Fruit fly (Drosophila melanogaster) whole organism, prepupa: ENCODE data around the gene Mon1.
A peak's percentile ranks its signal among the peaks of the same experiment; 100 is the strongest.

Source experiments
- Blimp-1 ChIP-seq: fragments of 200-800 bp; sonication (Bioruptor generic); optimal IDR thresholded peaks from 3 replicates; lab custom pipeline; 2017; ENCODE audit warnings: missing biosample characterization, missing genetic modification characterization, mild to moderate bottlenecking, moderate library complexity, missing genetic modification reagents
- CG10631 ChIP-seq: fragments of 200-800 bp; sonication (Bioruptor generic); optimal IDR thresholded peaks from 2 replicates; lab custom pipeline; 2016; ENCODE audit warnings: missing biosample characterization, missing genetic modification characterization
- CG10669 ChIP-seq: fragments of 200-800 bp; sonication (Bioruptor generic); optimal IDR thresholded peaks from 3 replicates; lab custom pipeline; 2018; ENCODE audit warnings: missing biosample characterization, mild to moderate bottlenecking, missing genetic modification characterization, moderate library complexity
- CG11294 ChIP-seq: fragments of 200-800 bp; sonication (Bioruptor generic); IDR thresholded peaks from 2 replicates; pipeline ENCODE4 v1.3.6; 2022; ENCODE audit warnings: missing biosample characterization, missing genetic modification characterization
- CG1621 ChIP-seq: fragments of 200-800 bp; sonication (Bioruptor generic); optimal IDR thresholded peaks from 3 replicates; lab custom pipeline; 2018; ENCODE audit warnings: missing biosample characterization, mild to moderate bottlenecking, missing genetic modification characterization
- CG16779 ChIP-seq: fragments of 200-800 bp; sonication (Bioruptor generic); optimal IDR thresholded peaks from 3 replicates; lab custom pipeline; 2017; ENCODE audit warnings: missing biosample characterization, mild to moderate bottlenecking, missing genetic modification characterization
- CG3032 ChIP-seq: fragments of 200-800 bp; optimal IDR thresholded peaks from 2 replicates; lab custom pipeline; 2019; ENCODE audit warnings: missing biosample characterization, mild to moderate bottlenecking, missing genetic modification characterization, moderate library complexity
- CG31627 ChIP-seq: fragments of 200-800 bp; sonication (Bioruptor generic); optimal IDR thresholded peaks from 3 replicates; lab custom pipeline; 2016; ENCODE audit warnings: missing biosample characterization, missing genetic modification characterization
- CG32006 ChIP-seq: fragments of 200-800 bp; sonication (Bioruptor generic); optimal IDR thresholded peaks from 3 replicates; lab custom pipeline; 2017; ENCODE audit warnings: missing biosample characterization, mild to moderate bottlenecking, missing genetic modification characterization
- CG3919 ChIP-seq: fragments of 200-800 bp; sonication (Bioruptor generic); optimal IDR thresholded peaks from 3 replicates; lab custom pipeline; 2016; ENCODE audit warnings: missing biosample characterization, missing genetic modification characterization
- CG6792 ChIP-seq: fragments of 200-800 bp; sonication (Bioruptor generic); optimal IDR thresholded peaks from 3 replicates; lab custom pipeline; 2016; ENCODE audit warnings: missing biosample characterization, missing genetic modification characterization
- CG6808 ChIP-seq: fragments of 200-800 bp; sonication (Bioruptor generic); optimal IDR thresholded peaks from 3 replicates; lab custom pipeline; 2017; ENCODE audit warnings: missing biosample characterization, missing genetic modification characterization, mild to moderate bottlenecking, moderate library complexity, missing genetic modification reagents
- CG6854 ChIP-seq: fragments of 200-800 bp; sonication (Bioruptor generic); optimal IDR thresholded peaks from 2 replicates; lab custom pipeline; 2017; ENCODE audit warnings: missing biosample characterization, mild to moderate bottlenecking, missing genetic modification characterization
- CG8119 ChIP-seq: fragments of 200-800 bp; sonication (Bioruptor generic); IDR thresholded peaks from 3 replicates; pipeline ENCODE4 v1.3.6; 2022; ENCODE audit warnings: missing biosample characterization, missing genetic modification characterization
- CG8319 ChIP-seq: fragments of 200-800 bp; sonication (Bioruptor generic); optimal IDR thresholded peaks from 3 replicates; lab custom pipeline; 2016; ENCODE audit warnings: missing biosample characterization, missing genetic modification characterization
- CG9139 ChIP-seq: fragments of 200-800 bp; sonication (Bioruptor generic); optimal IDR thresholded peaks from 3 replicates; lab custom pipeline; 2017; ENCODE audit warnings: missing biosample characterization, mild to moderate bottlenecking, missing genetic modification characterization
- Eip75B ChIP-seq: fragments of 200-800 bp; sonication (Bioruptor generic); optimal IDR thresholded peaks from 3 replicates; lab custom pipeline; 2016; ENCODE audit warnings: missing biosample characterization, missing genetic modification characterization
- Eip78C ChIP-seq: fragments of 200-800 bp; sonication (Bioruptor generic); peaks from one replicate; lab custom pipeline; 2016; ENCODE audit warnings: missing biosample characterization, missing genetic modification characterization
- Eip93F ChIP-seq: fragments of 200-800 bp; sonication (Bioruptor generic); optimal IDR thresholded peaks from 2 replicates; lab custom pipeline; 2016; ENCODE audit warnings: missing biosample characterization, mild to moderate bottlenecking, missing genetic modification characterization
- Ets21C ChIP-seq: fragments of 200-800 bp; sonication (Bioruptor generic); optimal IDR thresholded peaks from 3 replicates; lab custom pipeline; 2016; ENCODE audit warnings: missing biosample characterization, missing genetic modification characterization
- Ets96B ChIP-seq: fragments of 200-800 bp; optimal IDR thresholded peaks from 2 replicates; lab custom pipeline; 2019; ENCODE audit warnings: missing biosample characterization, mild to moderate bottlenecking, missing genetic modification characterization, moderate library complexity
- Gug ChIP-seq: fragments of 200-800 bp; sonication (Bioruptor generic); IDR thresholded peaks from 2 replicates; pipeline ENCODE4 v1.3.6; 2022; ENCODE audit warnings: missing biosample characterization, missing genetic modification characterization
- Hr39 ChIP-seq: fragments of 200-800 bp; sonication (Bioruptor generic); optimal IDR thresholded peaks from 2 replicates; lab custom pipeline; 2016; ENCODE audit warnings: missing biosample characterization, missing genetic modification characterization
- Hr4 ChIP-seq: fragments of 200-800 bp; sonication (Bioruptor generic); optimal IDR thresholded peaks from 3 replicates; lab custom pipeline; 2016; ENCODE audit warnings: missing biosample characterization, missing genetic modification characterization
- Met ChIP-seq: fragments of 200-800 bp; sonication (Bioruptor generic); optimal IDR thresholded peaks from 3 replicates; lab custom pipeline; 2016; ENCODE audit warnings: missing biosample characterization, missing genetic modification characterization
- OdsH ChIP-seq: fragments of 200-800 bp; sonication (Bioruptor generic); optimal IDR thresholded peaks from 3 replicates; lab custom pipeline; 2016; ENCODE audit warnings: missing biosample characterization, missing genetic modification characterization
- Sox102F ChIP-seq: fragments of 200-800 bp; sonication (Bioruptor generic); optimal IDR thresholded peaks from 2 replicates; lab custom pipeline; 2016; ENCODE audit warnings: missing biosample characterization, mild to moderate bottlenecking, missing genetic modification characterization
- Sox14 ChIP-seq: fragments of 200-800 bp; sonication (Bioruptor generic); optimal IDR thresholded peaks from 3 replicates; lab custom pipeline; 2016; ENCODE audit warnings: missing biosample characterization, missing genetic modification characterization
- Sox15 ChIP-seq: fragments of 200-800 bp; sonication (Bioruptor generic); optimal IDR thresholded peaks from 3 replicates; lab custom pipeline; 2016; ENCODE audit warnings: missing biosample characterization, missing genetic modification characterization
- achi ChIP-seq: fragments of 200-800 bp; sonication (Bioruptor generic); optimal IDR thresholded peaks from 3 replicates; lab custom pipeline; 2016; ENCODE audit warnings: missing biosample characterization, missing genetic modification characterization
- acj6 ChIP-seq: fragments of 200-800 bp; sonication (Bioruptor generic); optimal IDR thresholded peaks from 3 replicates; lab custom pipeline; 2016; ENCODE audit warnings: missing biosample characterization, missing genetic modification characterization
- cyc ChIP-seq: fragments of 200-800 bp; sonication (Bioruptor generic); optimal IDR thresholded peaks from 3 replicates; lab custom pipeline; 2016; ENCODE audit warnings: missing biosample characterization, missing genetic modification characterization
- eg ChIP-seq: fragments of 200-800 bp; sonication (Bioruptor generic); IDR thresholded peaks from 3 replicates; pipeline ENCODE4 v1.3.6; 2022; ENCODE audit warnings: missing biosample characterization, missing genetic modification characterization
- fd59A ChIP-seq: fragments of 200-800 bp; sonication (Bioruptor generic); optimal IDR thresholded peaks from 2 replicates; lab custom pipeline; 2017; ENCODE audit warnings: missing biosample characterization, mild to moderate bottlenecking, missing genetic modification characterization, missing genetic modification reagents
- fd85E ChIP-seq: fragments of 200-800 bp; sonication (Bioruptor generic); optimal IDR thresholded peaks from 3 replicates; lab custom pipeline; 2016; ENCODE audit warnings: missing biosample characterization, missing genetic modification characterization
- lz ChIP-seq: fragments of 200-800 bp; sonication (Bioruptor generic); optimal IDR thresholded peaks from 3 replicates; lab custom pipeline; 2016; ENCODE audit warnings: missing biosample characterization, missing genetic modification characterization
- net ChIP-seq: fragments of 200-800 bp; sonication (Bioruptor generic); optimal IDR thresholded peaks from 3 replicates; lab custom pipeline; 2016; ENCODE audit warnings: missing biosample characterization, missing genetic modification characterization
- pdm3 ChIP-seq: fragments of 200-800 bp; sonication (Bioruptor generic); optimal IDR thresholded peaks from 3 replicates; lab custom pipeline; 2016; ENCODE audit warnings: missing biosample characterization, missing genetic modification characterization
- salr ChIP-seq, 2 experiments: fragments of 200-800 bp; sonication (Bioruptor generic); optimal IDR thresholded peaks; 3 replicates each; lab custom pipeline; 2016 to 2018; ENCODE audit warnings: missing biosample characterization in 2 of 2, missing genetic modification characterization in 2 of 2, mild to moderate bottlenecking in 1 of 2
- spab ChIP-seq: fragments of 200-800 bp; sonication (Bioruptor generic); optimal IDR thresholded peaks from 2 replicates; lab custom pipeline; 2017; ENCODE audit warnings: missing biosample characterization, mild to moderate bottlenecking, missing genetic modification characterization, missing genetic modification reagents
- ss ChIP-seq, 2 experiments: fragments of 200-800 bp; sonication (Bioruptor generic); optimal IDR thresholded peaks; 2 replicates in 1 of 2; 3 replicates in 1 of 2; lab custom pipeline; 2017 to 2018; ENCODE audit warnings: mild to moderate bottlenecking in 2 of 2, missing biosample characterization in 2 of 2, missing genetic modification characterization in 2 of 2, moderate library complexity in 1 of 2
- svp ChIP-seq: fragments of 200-800 bp; sonication (Bioruptor generic); peaks from one replicate; lab custom pipeline; 2016; ENCODE audit warnings: missing biosample characterization, missing genetic modification characterization
- topi ChIP-seq: fragments of 200-800 bp; sonication (Bioruptor generic); optimal IDR thresholded peaks from 3 replicates; lab custom pipeline; 2016; ENCODE audit warnings: missing biosample characterization, missing genetic modification characterization
- vri ChIP-seq: fragments of 200-800 bp; sonication (Bioruptor generic); optimal IDR thresholded peaks from 3 replicates; lab custom pipeline; 2016; ENCODE audit warnings: missing biosample characterization, mild to moderate bottlenecking, missing genetic modification characterization

The Mon1 gene

DNA sequence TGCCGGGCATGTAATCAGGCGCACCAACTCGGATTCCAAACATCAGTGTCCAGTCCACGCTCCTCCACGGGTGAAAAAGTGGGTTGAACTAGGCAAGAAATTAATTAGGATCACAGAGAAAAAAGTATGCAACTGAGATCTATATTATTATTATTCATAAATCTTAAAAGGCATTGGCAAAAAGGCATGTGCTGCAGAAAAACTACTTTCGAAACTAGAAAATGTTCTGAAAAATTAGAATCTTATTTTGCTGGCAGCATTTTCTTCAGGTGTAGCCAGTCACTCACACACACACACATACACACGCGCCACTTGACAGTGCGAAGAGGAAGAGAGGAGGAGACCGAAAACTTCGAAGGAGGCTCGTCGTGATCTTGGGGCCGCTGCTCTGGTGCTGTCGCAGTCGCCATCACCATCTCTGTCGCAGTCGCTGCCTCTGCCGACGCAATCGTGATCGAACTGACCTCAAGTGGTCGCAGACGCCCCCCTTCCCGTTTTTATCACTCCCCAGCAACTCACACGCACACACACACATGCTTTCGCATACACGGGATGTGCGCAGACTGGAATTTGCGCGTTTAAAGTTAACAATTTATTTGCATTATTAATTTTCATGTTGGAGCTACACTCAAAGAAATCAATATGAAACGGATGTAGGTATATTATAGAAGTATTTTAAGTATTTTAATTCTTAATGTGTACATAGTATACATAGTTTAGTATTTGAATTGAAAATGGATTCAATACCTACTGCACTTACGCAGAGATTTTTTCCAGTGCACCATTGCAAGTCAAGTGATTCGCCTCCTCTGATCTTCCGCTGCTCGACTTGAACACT is 37.2 kb downstream of the Mon1 start (continued):
- TF ChIP-seq eg (GFP tag; lab: Robert Waterston, UW) (peak; percentile 95), CG11294 (GFP tag; lab: Robert Waterston, UW) (peak; percentile 90), Ets96B (tag; lab: Kevin White, UChicago) (peak; percentile 96), Sox15 (GFP tag; lab: Kevin White, UChicago) (peak; percentile 86), Gug (GFP tag; lab: Robert Waterston, UW) (peak; percentile 94), salr (GFP tag; optimal IDR thresholded peaks at IDR 0.05; lab: Kevin White, UChicago) (peak; percentile 80 to 91), CG1621 (tag; lab: Kevin White, UChicago) (peak; percentile 92), CG10669 (GFP tag; lab: Kevin White, UChicago) (peak; percentile 91), Blimp-1 (peak; percentile 66), Met (GFP tag; lab: Kevin White, UChicago) (peak; percentile 83), ss (GFP tag; optimal IDR thresholded peaks at IDR 0.05; lab: Kevin White, UChicago) (peak; percentile 89 to 92), CG16779 (peak; percentile 76), CG3919 (GFP tag; lab: Kevin White, UChicago) (peak; percentile 93), CG8119 (GFP tag; lab: Robert Waterston, UW) (peak; percentile 94), achi (GFP tag; lab: Kevin White, UChicago) (peak; percentile 93), CG6854 (GFP tag; lab: Kevin White, UChicago) (peak; percentile 62), Sox14 (GFP tag; lab: Kevin White, UChicago) (peak; percentile 85), CG6808 (GFP tag; lab: Kevin White, UChicago) (peak; percentile 92)

DNA sequence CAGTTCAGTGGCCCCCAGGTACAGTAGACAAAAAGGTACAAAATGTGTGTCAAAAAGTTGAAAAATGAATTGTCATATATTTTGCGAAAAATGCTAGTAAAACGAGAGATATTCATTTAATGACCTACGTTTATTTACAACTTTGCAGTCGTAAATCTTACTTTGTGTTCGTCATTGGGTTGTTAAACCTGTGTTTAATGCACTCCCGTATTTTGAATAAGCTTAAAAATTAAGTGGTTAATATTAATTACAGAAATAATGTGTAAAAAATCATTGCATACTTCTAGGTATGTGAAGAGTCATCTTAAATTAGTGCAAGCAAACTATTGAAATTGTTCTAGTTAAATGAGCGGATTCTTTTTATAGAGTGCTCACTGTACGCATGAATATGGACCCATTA is 38.1 kb downstream of the Mon1 start:
- TF ChIP-seq spab (GFP tag; lab: Kevin White, UChicago) (peak; percentile 25), Eip93F (GFP tag; lab: Kevin White, UChicago) (no peak), Hr4 (GFP tag; lab: Kevin White, UChicago) (peak; percentile 25), CG6792 (GFP tag; lab: Kevin White, UChicago) (peak; percentile 2), Hr39 (GFP tag; lab: Kevin White, UChicago) (peak; percentile 13), fd85E (GFP tag; lab: Kevin White, UChicago) (no peak), Eip78C (peak; percentile 75), CG6808 (GFP tag; lab: Kevin White, UChicago) (peak; percentile 37), net (no peak), CG8319 (GFP tag; lab: Kevin White, UChicago) (no peak), CG31627 (peak; percentile 1), CG3032 (tag; lab: Kevin White, UChicago) (peak; percentile 48), OdsH (GFP tag; lab: Kevin White, UChicago) (peak; percentile 30), Sox15 (GFP tag; lab: Kevin White, UChicago) (no peak), Sox14 (GFP tag; lab: Kevin White, UChicago) (peak; percentile 7), CG10669 (GFP tag; lab: Kevin White, UChicago) (peak; percentile 25), Ets96B (tag; lab: Kevin White, UChicago) (peak; percentile 37), Eip75B (no peak), Met (GFP tag; lab: Kevin White, UChicago) (peak; percentile 24), acj6 (GFP tag; lab: Kevin White, UChicago) (peak; percentile 12), vri (GFP tag; lab: Kevin White, UChicago) (no peak), CG32006 (peak; percentile 16), cyc (GFP tag; lab: Kevin White, UChicago) (no peak), topi (GFP tag; lab: Kevin White, UChicago) (peak; percentile 8), Sox102F (GFP tag; lab: Kevin White, UChicago) (no peak), pdm3 (GFP tag; lab: Kevin White, UChicago) (no peak), Ets21C (GFP tag; lab: Kevin White, UChicago) (no peak), fd59A (GFP tag; lab: Kevin White, UChicago) (peak; percentile 12), CG1621 (tag; lab: Kevin White, UChicago) (peak; percentile 6), CG10631 (GFP tag; lab: Kevin White, UChicago) (peak; percentile 44), CG9139 (GFP tag; lab: Kevin White, UChicago) (no peak), lz (GFP tag; lab: Kevin White, UChicago) (no peak), svp (GFP tag; lab: Kevin White, UChicago) (no peak)
